Fruit fly (Drosophila melanogaster): Measurements from ENCODE around the gene PKD.

The PKD gene

dm6 chr3R:18314824-18315690, 850 bp upstream of the PKD start (continued):
- TF ChIP-seq CG2678 (tag; optimal IDR thresholded peaks at IDR 0.05) = peak; percentile 46
- no peak for TF ChIP-seq CG8290 (GFP tag; optimal IDR thresholded peaks at IDR 0.05)
- TF ChIP-seq CG8290 (tag; optimal IDR thresholded peaks at IDR 0.05) = peak in 1 of 2 experiments; percentile 66
- peak; percentile 19 for TF ChIP-seq CG12391 (tag; optimal IDR thresholded peaks at IDR 0.05)
- no peak for TF ChIP-seq odd (GFP tag; optimal IDR thresholded peaks at IDR 0.05)
- peak; percentile 5 for TF ChIP-seq Myb (GFP tag; optimal IDR thresholded peaks at IDR 0.05)
- 0 out of 2 replicates have a peak, but pooled peaks have one; percentile 4 for TF ChIP-seq CG5953 (GFP tag; IDR thresholded peaks at IDR 0.05)
- TF ChIP-seq Sox100B (GFP tag; optimal IDR thresholded peaks at IDR 0.05) = no peak
- no peak for TF ChIP-seq hkb (optimal IDR thresholded peaks at IDR 0.05)
- peak; percentile 66 for TF ChIP-seq hkb (GFP tag; IDR thresholded peaks at IDR 0.05)
- no peak for TF ChIP-seq grn (GFP tag; optimal IDR thresholded peaks at IDR 0.05)
- peak; percentile 46; the same call in 1 of the 2 replicates for TF ChIP-seq Atf6 (GFP tag; IDR thresholded peaks at IDR 0.05)
- TF ChIP-seq crc (GFP tag; optimal IDR thresholded peaks at IDR 0.05) = no peak
- TF ChIP-seq Rx (GFP tag; IDR thresholded peaks at IDR 0.05) = no peak
- no peak for TF ChIP-seq CG34224 (GFP tag; IDR thresholded peaks at IDR 0.05; ENCODE audit: partially characterized antibody)
- TF ChIP-seq CG7963 (GFP tag; IDR thresholded peaks at IDR 0.05; ENCODE audit: partially characterized antibody) = no peak
- TF ChIP-seq chn (GFP tag; optimal IDR thresholded peaks at IDR 0.05) = peak; percentile 19
- TF ChIP-seq CG17328 (GFP tag; IDR thresholded peaks at IDR 0.05) = peak; percentile 45; the same call in 1 of the 2 replicates
- TF ChIP-seq rib (GFP tag; IDR thresholded peaks at IDR 0.05) = no peak
- peak; percentile 28 for TF ChIP-seq CG1603 (tag; optimal IDR thresholded peaks at IDR 0.05)
- TF ChIP-seq Hand (GFP tag; optimal IDR thresholded peaks at IDR 0.05) = peak; percentile 27
- no peak for TF ChIP-seq CG10209 (GFP tag; optimal IDR thresholded peaks at IDR 0.05)
- TF ChIP-seq CG9437 (GFP tag; optimal IDR thresholded peaks at IDR 0.05) = peak; percentile 74
- peak; percentile 27 for TF ChIP-seq Xbp1 (GFP tag; optimal IDR thresholded peaks at IDR 0.05)
- TF ChIP-seq CG6683 (GFP tag; optimal IDR thresholded peaks at IDR 0.05) = no peak
- TF ChIP-seq CG3163 (GFP tag; optimal IDR thresholded peaks at IDR 0.05) = peak; percentile 83
- TF ChIP-seq CG1792 (GFP tag; optimal IDR thresholded peaks at IDR 0.05) = peak; percentile 18
- TF ChIP-seq Usf (GFP tag; optimal IDR thresholded peaks at IDR 0.05) = no peak
- no peak for TF ChIP-seq danr (GFP tag; IDR thresholded peaks at IDR 0.05)
- TF ChIP-seq Ptx1 (GFP tag; IDR thresholded peaks at IDR 0.05) = peak; percentile 41
- TF ChIP-seq twi (tag; optimal IDR thresholded peaks at IDR 0.05) = no peak
- TF ChIP-seq HHEX (GFP tag; optimal IDR thresholded peaks at IDR 0.05) = peak; percentile 18
- TF ChIP-seq pan (optimal IDR thresholded peaks at IDR 0.05) = no peak
- peak in 1 of 2 experiments; percentile 47 for TF ChIP-seq pan (GFP tag; optimal IDR thresholded peaks at IDR 0.05 in 1 of 2, IDR thresholded peaks at IDR 0.05 in 1 of 2)
- no peak for TF ChIP-seq en (GFP tag; optimal IDR thresholded peaks at IDR 0.05)
- TF ChIP-seq crol (GFP tag; IDR thresholded peaks at IDR 0.05) = no peak
- peak; percentile 15 for TF ChIP-seq dmrt99B (tag; optimal IDR thresholded peaks at IDR 0.05)
- peak; percentile 8 for TF ChIP-seq CG16863 (GFP tag; optimal IDR thresholded peaks at IDR 0.05)
- TF ChIP-seq CG13424 (tag; optimal IDR thresholded peaks at IDR 0.05) = peak; percentile 32
- no peak for TF ChIP-seq otp (GFP tag; IDR thresholded peaks at IDR 0.05)
- TF ChIP-seq slou (GFP tag; optimal IDR thresholded peaks at IDR 0.05) = no peak
- TF ChIP-seq gce (GFP tag; IDR thresholded peaks at IDR 0.05) = 0 out of 3 replicates have a peak, but pooled peaks have one; percentile 26
- TF ChIP-seq Fer1 (GFP tag; optimal IDR thresholded peaks at IDR 0.05) = peak; percentile 12
- no peak for TF ChIP-seq Nf-YB (GFP tag; optimal IDR thresholded peaks at IDR 0.05)
- TF ChIP-seq CG34376 (GFP tag; optimal IDR thresholded peaks at IDR 0.05) = no peak
- 0 out of 2 replicates have a peak, but pooled peaks have one; percentile 35 for TF ChIP-seq lmd (GFP tag; IDR thresholded peaks at IDR 0.05)
- TF ChIP-seq CG6654 (GFP tag; optimal IDR thresholded peaks at IDR 0.05) = no peak
- TF ChIP-seq CG9817 (tag; optimal IDR thresholded peaks at IDR 0.05) = no peak
- no peak for TF ChIP-seq Hr3 (GFP tag; optimal IDR thresholded peaks at IDR 0.05)
- no peak for TF ChIP-seq CG12104 (GFP tag; optimal IDR thresholded peaks at IDR 0.05)
